Worm (Caenorhabditis elegans) whole organism, L1 larva: ENCODE data around the gene cand-1.
A peak's percentile ranks its signal among the peaks of the same experiment; 100 is the strongest.

ENCODE experiments used
- C34B4.2 ChIP-seq: sonication (generic microtip); optimal IDR thresholded peaks from 2 replicates; lab custom pipeline; 2017; ENCODE audit warnings: mild to moderate bottlenecking, missing genetic modification characterization, missing compliant biosample characterization
- F16B12.6 ChIP-seq: fragments of 150-350 bp; optimal IDR thresholded peaks from 2 replicates; lab custom pipeline; 2014; ENCODE audit warnings: missing biosample characterization, missing genetic modification characterization
- alr-1 ChIP-seq: fragments of 200-800 bp; sonication (Bioruptor generic); optimal IDR thresholded peaks from 2 replicates; lab custom pipeline; 2018; ENCODE audit warnings: borderline replicate concordance, mild to moderate bottlenecking, missing genetic modification characterization, missing compliant biosample characterization
- ceh-63 ChIP-seq: fragments of 200-800 bp; sonication (Bioruptor generic); optimal IDR thresholded peaks from 2 replicates; lab custom pipeline; 2018; ENCODE audit warnings: mild to moderate bottlenecking, missing genetic modification characterization, missing compliant biosample characterization
- ceh-8 ChIP-seq: fragments of 200-800 bp; sonication (Bioruptor generic); optimal IDR thresholded peaks from 2 replicates; lab custom pipeline; 2018; ENCODE audit warnings: mild to moderate bottlenecking, missing genetic modification characterization, moderate library complexity, missing compliant biosample characterization
- ceh-82 ChIP-seq, 3 experiments: fragments of 150-350 bp in 1 of 3; sonication (generic microtip) in 2 of 3; optimal IDR thresholded peaks; 2 replicates each; lab custom pipeline; 2014 to 2017; ENCODE audit warnings: missing biosample characterization in 3 of 3, missing genetic modification characterization in 3 of 3
- ceh-88 ChIP-seq: fragments of 200-800 bp; sonication (Bioruptor generic); IDR thresholded peaks from 2 replicates; pipeline ENCODE4 v1.3.6; 2022; ENCODE audit warnings: missing genetic modification characterization, missing compliant biosample characterization
- efl-1 ChIP-seq, 4 experiments: fragments of 150-350 bp; optimal IDR thresholded peaks in 3 of 4; peaks in 1 of 4; 1 replicate in 1 of 4; 2 replicates in 3 of 4; lab custom pipeline; 2014; ENCODE audit warnings: missing biosample characterization in 2 of 4, missing genetic modification characterization in 2 of 4, missing genetic modification reagents in 2 of 4
- egl-13 ChIP-seq: sonication (generic microtip); optimal IDR thresholded peaks from 2 replicates; lab custom pipeline; 2016; ENCODE audit warnings: missing genotype, missing genetic modification reagents, missing genetic modification characterization, missing compliant biosample characterization
- elt-3 ChIP-seq, 6 experiments: fragments of 150-350 bp in 1 of 6; sonication (generic microtip); optimal IDR thresholded peaks; 2 replicates each; lab custom pipeline; 2017 to 2018; ENCODE audit warnings: missing biosample characterization in 6 of 6, missing genetic modification characterization in 6 of 6, inconsistent platforms in 1 of 6
- fkh-4 ChIP-seq: sonication (generic microtip); optimal IDR thresholded peaks from 2 replicates; lab custom pipeline; 2016; ENCODE audit warnings: missing compliant biosample characterization, missing genetic modification characterization, borderline replicate concordance
- irx-1 ChIP-seq: sonication (generic microtip); optimal IDR thresholded peaks from 2 replicates; lab custom pipeline; 2016; ENCODE audit warnings: missing genetic modification characterization, missing compliant biosample characterization
- lin-13 ChIP-seq: fragments of 150-350 bp; optimal IDR thresholded peaks from 2 replicates; lab custom pipeline; 2014; ENCODE audit warnings: missing biosample characterization, missing genetic modification reagents, missing genetic modification characterization
- lin-14 ChIP-seq: fragments of 200-800 bp; sonication (Bioruptor generic); optimal IDR thresholded peaks from 2 replicates; lab custom pipeline; 2018; ENCODE audit warnings: mild to moderate bottlenecking, missing genetic modification characterization, moderate library complexity, missing compliant biosample characterization
- lin-35 ChIP-seq, 2 experiments: fragments of 150-350 bp; optimal IDR thresholded peaks; 2 replicates each; lab custom pipeline; 2014; ENCODE audit warnings: missing biosample characterization in 2 of 2, missing genetic modification characterization in 2 of 2, missing genetic modification reagents in 2 of 2
- lin-39 ChIP-seq: fragments of 150-350 bp; optimal IDR thresholded peaks from 2 replicates; lab custom pipeline; 2014; ENCODE audit warnings: missing biosample characterization, missing genetic modification reagents, missing genetic modification characterization
- mab-9 ChIP-seq: fragments of 200-800 bp; sonication (Bioruptor generic); IDR thresholded peaks from 2 replicates; pipeline ENCODE4 v1.3.6; 2022; ENCODE audit warnings: missing genetic modification reagents, missing genetic modification characterization, missing compliant biosample characterization
- mdl-1 ChIP-seq, 2 experiments: fragments of 150-350 bp; optimal IDR thresholded peaks; 2 replicates each; lab custom pipeline; 2014 to 2017; ENCODE audit warnings: missing biosample characterization in 2 of 2, missing genetic modification characterization in 2 of 2, inconsistent platforms in 1 of 2
- nhr-12 ChIP-seq: sonication (generic microtip); optimal IDR thresholded peaks from 2 replicates; lab custom pipeline; 2017; ENCODE audit warnings: missing biosample characterization, missing genetic modification characterization
- nhr-77 ChIP-seq: fragments of 150-350 bp; optimal IDR thresholded peaks from 2 replicates; lab custom pipeline; 2014; ENCODE audit warnings: missing biosample characterization, missing genetic modification characterization
- nhr-85 ChIP-seq: sonication (generic microtip); peaks from one replicate; lab custom pipeline; 2016; ENCODE audit warnings: missing genetic modification characterization, inconsistent platforms, missing compliant biosample characterization
- nhr-90 ChIP-seq: sonication (generic microtip); optimal IDR thresholded peaks from 2 replicates; lab custom pipeline; 2016; ENCODE audit warnings: mild to moderate bottlenecking, missing genetic modification characterization, missing compliant biosample characterization; ENCODE audit not compliant: poor library complexity
- pag-3 ChIP-seq: sonication (generic microtip); optimal IDR thresholded peaks from 2 replicates; lab custom pipeline; 2017; ENCODE audit warnings: missing genetic modification characterization, mild to moderate bottlenecking, missing compliant biosample characterization, antibody characterized with exemption, borderline replicate concordance; ENCODE audit not compliant: insufficient read depth
- skn-1 ChIP-seq: fragments of 150-350 bp; optimal IDR thresholded peaks from 2 replicates; lab custom pipeline; 2014; ENCODE audit warnings: missing biosample characterization, missing genetic modification characterization
- snpc-4 ChIP-seq: fragments of 150-350 bp; optimal IDR thresholded peaks from 2 replicates; lab custom pipeline; 2014; ENCODE audit warnings: missing biosample characterization, missing genetic modification characterization
- sox-4 ChIP-seq: sonication (generic microtip); optimal IDR thresholded peaks from 2 replicates; lab custom pipeline; 2016; ENCODE audit warnings: missing genetic modification characterization, missing compliant biosample characterization
- sptf-1 ChIP-seq: fragments of 150-350 bp; optimal IDR thresholded peaks from 2 replicates; lab custom pipeline; 2014; ENCODE audit warnings: missing biosample characterization, missing genetic modification characterization
- tlp-1 ChIP-seq: fragments of 150-350 bp; optimal IDR thresholded peaks from 2 replicates; lab custom pipeline; 2014; ENCODE audit warnings: missing biosample characterization, missing genetic modification characterization
- unc-130 ChIP-seq: fragments of 150-350 bp; optimal IDR thresholded peaks from 2 replicates; lab custom pipeline; 2017; ENCODE audit warnings: missing biosample characterization, missing genetic modification characterization, inconsistent platforms
- unc-62 ChIP-seq: fragments of 150-350 bp; optimal IDR thresholded peaks from 2 replicates; lab custom pipeline; 2014; ENCODE audit warnings: missing biosample characterization, missing genetic modification reagents, missing genetic modification characterization
- vab-15 ChIP-seq: sonication (generic microtip); optimal IDR thresholded peaks from 2 replicates; lab custom pipeline; 2017; ENCODE audit warnings: missing genotype, mild to moderate bottlenecking, missing genetic modification characterization, missing compliant biosample characterization
- ztf-4 ChIP-seq: fragments of 150-350 bp; optimal IDR thresholded peaks from 2 replicates; lab custom pipeline; 2014; ENCODE audit warnings: missing biosample characterization, missing genetic modification characterization

The cand-1 gene

ce11 chrV:16800484-16800883, 2.2 kb upstream of the cand-1 start:
- TF ChIP-seq mab-9 (GFP tag; lab: Robert Waterston, UW): no peak
- TF ChIP-seq lin-35 (GFP tag; optimal IDR thresholded peaks at IDR 0.05; lab: Kevin White, UChicago): peak in 1 of 2 experiments; percentile 12
- TF ChIP-seq sptf-1 (tag; lab: Kevin White, UChicago): no peak

ce11 chrV:16804795-16805194, 2.1 kb downstream of the cand-1 start:
- TF ChIP-seq ztf-4 (tag; lab: Kevin White, UChicago) (no peak), sptf-1 (tag; lab: Kevin White, UChicago) (no peak), egl-13 (tag; lab: Kevin White, UChicago) (no peak), fkh-4 (tag; lab: Kevin White, UChicago) (no peak), ceh-82 (tag; optimal IDR thresholded peaks at IDR 0.05; lab: Kevin White, UChicago) (no peak), irx-1 (tag; lab: Kevin White, UChicago) (no peak), ceh-88 (GFP tag; lab: Robert Waterston, UW) (no peak)

- TF ChIP-seq irx-1 (tag; lab: Kevin White, UChicago): no peak
- no peak for TF ChIP-seq ceh-63 (GFP tag; lab: Kevin White, UChicago)
- TF ChIP-seq unc-130 (tag; lab: Kevin White, UChicago): no peak
- no peak for TF ChIP-seq nhr-85 (tag; lab: Kevin White, UChicago)
- no peak for TF ChIP-seq lin-13 (GFP tag; lab: Kevin White, UChicago)
- TF ChIP-seq unc-62: no peak
- no peak for TF ChIP-seq lin-39 (tag; lab: Kevin White, UChicago)
- TF ChIP-seq lin-14 (GFP tag; lab: Kevin White, UChicago): no peak
- no peak for TF ChIP-seq alr-1 (tag; lab: Kevin White, UChicago)
- no peak for TF ChIP-seq C34B4.2 (tag; lab: Kevin White, UChicago)
- TF ChIP-seq, all 84 proteins: peak for 0
These were observed 5.5 kb downstream of the cand-1 start for ce11 chrV:16808168-16808567.

- no peak for TF ChIP-seq nhr-12 (tag; lab: Kevin White, UChicago)
- no peak for TF ChIP-seq nhr-90 (tag; lab: Kevin White, UChicago)
- TF ChIP-seq, all 84 proteins: peak for 0
These were observed 9.2 kb downstream of the cand-1 start for ce11 chrV:16811841-16812240.

DNA sequence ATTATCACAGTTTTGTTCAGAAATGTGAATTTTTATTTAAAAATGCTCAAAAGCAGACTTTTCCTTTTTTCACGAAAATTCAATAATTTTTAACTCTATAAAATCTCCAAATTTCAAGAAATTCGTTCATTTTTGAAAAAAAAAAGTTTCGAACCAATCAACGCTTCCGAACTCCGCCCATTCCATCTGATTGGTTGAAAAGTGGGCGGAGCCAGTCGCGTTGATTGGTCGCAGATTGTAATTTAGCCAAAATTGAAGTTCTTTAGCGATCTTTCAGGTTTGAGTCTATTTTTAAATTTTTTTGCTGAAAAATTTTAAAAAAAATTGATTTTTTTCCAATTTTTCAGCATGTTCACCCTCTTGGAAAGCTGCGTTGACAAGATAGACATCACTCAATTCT, 9.7 kb downstream of the cand-1 start:
- TF ChIP-seq snpc-4 (tag; lab: Kevin White, UChicago) (no peak), ceh-8 (GFP tag; lab: Kevin White, UChicago) (no peak), tlp-1 (tag; lab: Kevin White, UChicago) (no peak), skn-1 (tag; lab: Kevin White, UChicago) (no peak), nhr-77 (tag; lab: Kevin White, UChicago) (no peak), vab-15 (no peak), mab-9 (GFP tag; lab: Robert Waterston, UW) (no peak), sox-4 (tag; lab: Kevin White, UChicago) (no peak), lin-13 (GFP tag; lab: Kevin White, UChicago) (no peak), efl-1 (optimal IDR thresholded peaks at IDR 0.05; lab: Kevin White, UChicago) (no peak), efl-1 (GFP tag; optimal IDR thresholded peaks at IDR 0.05 in 1 of 2; lab: Kevin White, UChicago) (no peak), irx-1 (tag; lab: Kevin White, UChicago) (no peak), elt-3 (tag; optimal IDR thresholded peaks at IDR 0.05; lab: Kevin White, UChicago) (no peak), lin-39 (tag; lab: Kevin White, UChicago) (no peak), mdl-1 (tag; optimal IDR thresholded peaks at IDR 0.05; lab: Kevin White, UChicago) (no peak), F16B12.6 (tag; lab: Kevin White, UChicago) (no peak), pag-3 (no peak), ceh-88 (GFP tag; lab: Robert Waterston, UW) (no peak)
- TF ChIP-seq, all 84 proteins: peak for 0
